Worm (Caenorhabditis elegans) whole organism, L2 larva: ENCODE results near the gene F52C12.6.

Experiments
- R02D3.7 ChIP-seq: fragments of 150-350 bp; optimal IDR thresholded peaks from 2 replicates; lab custom pipeline; 2014; ENCODE audit warnings: missing biosample characterization, missing genetic modification characterization
- Y55F3AM.14 ChIP-seq: fragments of 200-800 bp; sonication (Bioruptor generic); optimal IDR thresholded peaks from 2 replicates; lab custom pipeline; 2018; ENCODE audit warnings: mild to moderate bottlenecking, missing genetic modification characterization, missing compliant biosample characterization
- ZK546.5 ChIP-seq: sonication (generic microtip); optimal IDR thresholded peaks from 2 replicates; lab custom pipeline; 2017; ENCODE audit warnings: missing biosample characterization, missing genetic modification characterization
- alr-1 ChIP-seq: fragments of 150-350 bp; optimal IDR thresholded peaks from 2 replicates; lab custom pipeline; 2014; ENCODE audit warnings: missing biosample characterization, missing genetic modification characterization
- ama-1 ChIP-seq: fragments of 150-350 bp; optimal IDR thresholded peaks from 2 replicates; lab custom pipeline; 2018; ENCODE audit warnings: inconsistent platforms
- ceh-82 ChIP-seq: fragments of 150-350 bp; optimal IDR thresholded peaks from 2 replicates; lab custom pipeline; 2014; ENCODE audit warnings: missing biosample characterization, missing genetic modification characterization
- crh-2 ChIP-seq: sonication (generic microtip); optimal IDR thresholded peaks from 2 replicates; lab custom pipeline; 2017; ENCODE audit warnings: missing biosample characterization, missing genetic modification characterization
- dmd-4 ChIP-seq: sonication (generic microtip); optimal IDR thresholded peaks from 2 replicates; lab custom pipeline; 2017; ENCODE audit warnings: missing biosample characterization, missing genetic modification characterization
- elt-1 ChIP-seq: fragments of 150-350 bp; optimal IDR thresholded peaks from 2 replicates; lab custom pipeline; 2014; ENCODE audit warnings: missing biosample characterization, missing genetic modification characterization
- fos-1 ChIP-seq: fragments of 150-350 bp; optimal IDR thresholded peaks from 2 replicates; lab custom pipeline; 2014; ENCODE audit warnings: missing biosample characterization, missing genetic modification characterization
- lin-11 ChIP-seq: fragments of 150-350 bp; sonication (generic microtip); optimal IDR thresholded peaks from 2 replicates; lab custom pipeline; 2014; ENCODE audit warnings: missing biosample characterization, missing genetic modification characterization, inconsistent platforms, mixed read lengths
- lin-13 ChIP-seq: fragments of 150-350 bp; optimal IDR thresholded peaks from 2 replicates; lab custom pipeline; 2014; ENCODE audit warnings: missing biosample characterization, missing genetic modification reagents, missing genetic modification characterization
- lsy-2 ChIP-seq, 2 experiments: fragments of 150-350 bp in 1 of 2; sonication (generic microtip) in 1 of 2; optimal IDR thresholded peaks; 2 replicates each; lab custom pipeline; 2014 to 2017; ENCODE audit warnings: missing biosample characterization in 2 of 2, missing genetic modification characterization in 2 of 2
- mab-5 ChIP-seq: fragments of 150-350 bp; optimal IDR thresholded peaks from 2 replicates; lab custom pipeline; 2014; ENCODE audit warnings: missing biosample characterization, missing genetic modification characterization
- mdl-1 ChIP-seq, 2 experiments: fragments of 150-350 bp in 1 of 2; sonication (generic microtip) in 1 of 2; optimal IDR thresholded peaks; 2 replicates each; lab custom pipeline; 2017; ENCODE audit warnings: missing biosample characterization in 2 of 2, missing genetic modification characterization in 2 of 2
- nhr-11 ChIP-seq: fragments of 150-350 bp; optimal IDR thresholded peaks from 2 replicates; lab custom pipeline; 2014; ENCODE audit warnings: missing biosample characterization, missing genetic modification characterization
- nhr-12 ChIP-seq: fragments of 150-350 bp; optimal IDR thresholded peaks from 2 replicates; lab custom pipeline; 2014; ENCODE audit warnings: missing biosample characterization, missing genetic modification characterization
- nhr-129 ChIP-seq: fragments of 150-350 bp; optimal IDR thresholded peaks from 2 replicates; lab custom pipeline; 2014; ENCODE audit warnings: missing biosample characterization, missing genetic modification characterization
- nhr-21 ChIP-seq: fragments of 150-350 bp; optimal IDR thresholded peaks from 2 replicates; lab custom pipeline; 2014; ENCODE audit warnings: missing biosample characterization, missing genetic modification characterization
- nhr-23 ChIP-seq: fragments of 150-350 bp; optimal IDR thresholded peaks from 2 replicates; lab custom pipeline; 2014; ENCODE audit warnings: missing biosample characterization, missing genetic modification reagents, missing genetic modification characterization
- nhr-237 ChIP-seq: fragments of 150-350 bp; optimal IDR thresholded peaks from 2 replicates; lab custom pipeline; 2014; ENCODE audit warnings: missing biosample characterization, missing genetic modification characterization
- nhr-25 ChIP-seq: fragments of 150-350 bp; sonication (generic microtip); optimal IDR thresholded peaks from 3 replicates; lab custom pipeline; 2014; ENCODE audit warnings: missing biosample characterization, missing genetic modification characterization
- nhr-6 ChIP-seq: fragments of 150-350 bp; optimal IDR thresholded peaks from 2 replicates; lab custom pipeline; 2014; ENCODE audit warnings: missing biosample characterization, missing genetic modification characterization
- nhr-77 ChIP-seq: fragments of 150-350 bp; optimal IDR thresholded peaks from 2 replicates; lab custom pipeline; 2014; ENCODE audit warnings: missing biosample characterization, missing genetic modification characterization
- peb-1 ChIP-seq: fragments of 150-350 bp; optimal IDR thresholded peaks from 2 replicates; lab custom pipeline; 2014; ENCODE audit warnings: missing biosample characterization, missing genetic modification characterization
- skn-1 ChIP-seq: sonication (generic microtip); optimal IDR thresholded peaks from 2 replicates; lab custom pipeline; 2017; ENCODE audit warnings: missing biosample characterization, missing genetic modification characterization
- sma-3 ChIP-seq: sonication (generic microtip); optimal IDR thresholded peaks from 2 replicates; lab custom pipeline; 2016; ENCODE audit warnings: missing genetic modification reagents, missing genetic modification characterization, missing compliant biosample characterization
- sma-9 ChIP-seq, 2 experiments: fragments of 150-350 bp in 1 of 2; sonication (generic microtip) in 1 of 2; optimal IDR thresholded peaks; 2 replicates each; lab custom pipeline; 2014 to 2016; ENCODE audit warnings: missing genetic modification characterization in 2 of 2, mild to moderate bottlenecking in 1 of 2, missing biosample characterization in 1 of 2, missing compliant biosample characterization in 1 of 2, missing genetic modification reagents in 1 of 2, moderate library complexity in 1 of 2
- snpc-4 ChIP-seq: fragments of 150-350 bp; optimal IDR thresholded peaks from 2 replicates; lab custom pipeline; 2014; ENCODE audit warnings: missing biosample characterization, missing genetic modification characterization
- unc-55 ChIP-seq: fragments of 150-350 bp; sonication (generic microtip); optimal IDR thresholded peaks from 3 replicates; lab custom pipeline; 2014; ENCODE audit warnings: missing biosample characterization, missing genetic modification reagents, missing genetic modification characterization
- unc-62 ChIP-seq: fragments of 150-350 bp; optimal IDR thresholded peaks from 2 replicates; lab custom pipeline; 2014; ENCODE audit warnings: missing biosample characterization, missing genetic modification reagents, missing genetic modification characterization
- ztf-4 ChIP-seq: fragments of 150-350 bp; optimal IDR thresholded peaks from 2 replicates; lab custom pipeline; 2014; ENCODE audit warnings: missing biosample characterization, missing genetic modification characterization

The F52C12.6 gene

DNA sequence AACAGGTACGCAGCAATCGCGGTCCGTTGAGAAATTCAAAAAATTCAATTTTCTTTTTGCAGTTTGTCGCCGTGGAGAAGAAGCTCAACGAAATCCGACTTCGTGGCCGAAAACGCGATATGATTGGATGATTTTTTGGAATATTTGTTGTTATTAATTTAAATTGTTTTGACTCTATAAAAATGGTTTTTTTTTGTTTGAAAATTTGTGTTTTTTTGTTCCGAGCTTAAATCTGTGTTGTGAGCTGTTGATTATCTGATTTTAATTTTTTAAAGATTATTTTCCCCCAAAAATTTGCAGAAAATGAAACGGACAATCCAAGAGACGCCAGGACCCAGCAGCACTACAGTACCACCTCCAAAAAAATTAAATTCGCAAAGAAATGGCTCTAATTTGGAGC lies 3.0 kb downstream of the F52C12.6 start, which contains the start of gene tdpo-1:
Gene tdpo-1, plus strand, starts transcription at position 301 of the 400 bp plus-strand sequence.
- TF ChIP-seq crh-2 (tag; lab: Kevin White, UChicago) (no peak), nhr-21 (no peak), lin-13 (GFP tag; lab: Kevin White, UChicago) (no peak), ZK546.5 (tag; lab: Kevin White, UChicago) (no peak), lsy-2 (tag; optimal IDR thresholded peaks at IDR 0.05; lab: Kevin White, UChicago) (no peak)

DNA sequence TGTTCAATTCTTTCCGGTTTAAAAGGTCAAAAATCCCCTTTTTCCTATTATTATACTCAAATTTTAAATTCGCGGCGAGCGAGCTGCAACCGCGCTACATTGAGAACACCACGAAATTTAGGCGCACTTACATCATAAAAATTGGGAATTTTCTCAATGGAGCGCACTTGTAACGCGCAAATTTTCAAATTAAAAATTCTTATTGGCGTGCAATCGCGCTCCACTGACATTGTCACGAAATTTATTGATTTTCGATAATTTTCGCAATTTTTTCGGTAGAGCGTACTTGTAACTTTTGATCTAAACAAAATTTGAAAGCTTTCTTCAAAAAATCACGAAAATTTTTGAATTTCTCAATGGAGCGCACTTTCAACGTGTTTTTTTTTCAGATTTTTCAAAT lies 6.7 kb downstream of the F52C12.6 start, which contains the start of gene ulp-3:
Gene ulp-3, plus strand, starts transcription at position 388 of the 400 bp plus-strand sequence.
- TF ChIP-seq ZK546.5 (tag; lab: Kevin White, UChicago) (no peak), R02D3.7 (tag; lab: Kevin White, UChicago) (no peak), sma-9 (GFP tag; optimal IDR thresholded peaks at IDR 0.05; lab: Kevin White, UChicago) (no peak), sma-9 (tag; optimal IDR thresholded peaks at IDR 0.05; lab: Kevin White, UChicago) (no peak), lin-13 (GFP tag; lab: Kevin White, UChicago) (no peak), nhr-23 (tag; lab: Kevin White, UChicago) (no peak), mdl-1 (tag; optimal IDR thresholded peaks at IDR 0.05; lab: Kevin White, UChicago) (no peak), ama-1 (lab: Kevin White, UChicago) (no peak), alr-1 (tag; lab: Kevin White, UChicago) (no peak), dmd-4 (no peak), ztf-4 (tag; lab: Kevin White, UChicago) (no peak), crh-2 (tag; lab: Kevin White, UChicago) (no peak), unc-55 (GFP tag; lab: Kevin White, UChicago) (no peak), nhr-25 (tag; lab: Kevin White, UChicago) (no peak), fos-1 (no peak), nhr-6 (no peak), skn-1 (tag; lab: Kevin White, UChicago) (no peak)

DNA sequence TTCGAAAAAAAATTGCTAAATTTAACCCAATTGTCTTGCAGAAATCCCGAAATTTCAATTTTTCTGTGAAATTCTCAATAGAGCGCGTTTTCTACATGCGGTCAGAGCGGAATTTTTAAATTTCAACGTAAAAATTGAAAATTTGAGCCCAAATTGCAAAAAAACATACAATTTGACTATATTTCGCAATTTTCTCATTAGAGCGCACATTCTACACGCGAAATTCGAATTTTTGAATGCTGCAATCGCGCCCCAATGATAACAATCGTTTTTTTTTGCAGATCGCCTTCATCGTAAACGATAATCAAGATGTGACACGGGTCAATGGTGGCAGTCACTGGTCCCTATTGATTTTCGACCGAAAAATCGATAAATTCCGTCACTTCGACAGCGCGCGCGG lies 7.5 kb downstream of the F52C12.6 start:
- TF ChIP-seq unc-55 (GFP tag; lab: Kevin White, UChicago) (no peak), alr-1 (tag; lab: Kevin White, UChicago) (no peak), ZK546.5 (tag; lab: Kevin White, UChicago) (no peak), lin-11 (tag; lab: Kevin White, UChicago) (no peak), nhr-21 (no peak), mab-5 (tag; lab: Kevin White, UChicago) (no peak)

DNA sequence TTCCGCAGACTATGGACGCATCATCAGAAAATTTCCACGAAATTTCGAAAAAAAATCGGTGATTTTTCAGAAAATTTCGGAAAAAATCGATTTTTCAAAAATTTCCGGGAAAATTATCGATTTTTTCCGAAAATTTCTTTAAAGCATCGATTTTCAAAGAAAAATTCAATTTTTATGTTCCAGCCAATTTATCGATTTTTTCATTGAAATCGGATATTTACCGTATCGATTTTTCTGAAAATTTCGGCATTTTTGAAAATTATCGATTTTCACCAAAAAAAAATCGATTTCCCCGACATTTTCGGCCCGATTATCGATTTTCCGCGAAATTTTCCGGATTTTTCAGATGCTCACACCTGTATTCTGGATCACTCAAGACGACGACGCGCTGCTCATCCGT lies 8.6 kb downstream of the F52C12.6 start, which contains the start of gene Y48A5A.1:
Gene Y48A5A.1, plus strand, starts transcription at position 347 of the 400 bp plus-strand sequence.
- TF ChIP-seq R02D3.7 (tag; lab: Kevin White, UChicago) = no peak
- no peak for TF ChIP-seq skn-1 (tag; lab: Kevin White, UChicago)
- no peak for TF ChIP-seq lin-13 (GFP tag; lab: Kevin White, UChicago)
- TF ChIP-seq unc-62 (GFP tag; lab: Kevin White, UChicago) = no peak
- no peak for TF ChIP-seq nhr-21
- no peak for TF ChIP-seq Y55F3AM.14

DNA sequence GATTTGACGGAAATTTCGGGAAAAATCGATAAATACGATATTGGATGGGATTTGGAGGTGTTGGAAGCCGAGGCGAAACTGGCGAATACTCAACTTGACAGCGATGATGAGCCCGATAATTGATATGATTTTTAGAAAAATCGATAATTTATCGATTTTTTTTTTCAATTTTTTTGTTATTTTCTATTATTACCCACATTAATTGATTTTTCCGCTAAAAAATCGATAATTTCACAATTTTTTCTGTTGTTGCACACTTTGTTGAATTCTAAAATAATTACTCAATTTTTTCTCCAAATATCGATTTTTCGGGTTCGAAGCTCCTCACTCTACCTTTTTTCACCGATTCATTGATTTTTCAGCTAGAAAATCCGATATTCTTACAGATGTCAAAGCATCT lies 12.8 kb downstream of the F52C12.6 start, which contains the start of gene Y48A5A.3:
Gene Y48A5A.3, plus strand, starts transcription at position 385 of the 400 bp plus-strand sequence.
- TF ChIP-seq sma-3 (GFP tag; lab: Kevin White, UChicago) = no peak
- TF ChIP-seq peb-1 (tag; lab: Kevin White, UChicago) = no peak
- no peak for TF ChIP-seq elt-1 (tag; lab: Kevin White, UChicago)
- TF ChIP-seq alr-1 (tag; lab: Kevin White, UChicago) = no peak
- no peak for TF ChIP-seq nhr-11
- no peak for TF ChIP-seq fos-1
- no peak for TF ChIP-seq snpc-4 (tag; lab: Kevin White, UChicago)
- no peak for TF ChIP-seq lin-11 (tag; lab: Kevin White, UChicago)
- no peak for TF ChIP-seq dmd-4

DNA sequence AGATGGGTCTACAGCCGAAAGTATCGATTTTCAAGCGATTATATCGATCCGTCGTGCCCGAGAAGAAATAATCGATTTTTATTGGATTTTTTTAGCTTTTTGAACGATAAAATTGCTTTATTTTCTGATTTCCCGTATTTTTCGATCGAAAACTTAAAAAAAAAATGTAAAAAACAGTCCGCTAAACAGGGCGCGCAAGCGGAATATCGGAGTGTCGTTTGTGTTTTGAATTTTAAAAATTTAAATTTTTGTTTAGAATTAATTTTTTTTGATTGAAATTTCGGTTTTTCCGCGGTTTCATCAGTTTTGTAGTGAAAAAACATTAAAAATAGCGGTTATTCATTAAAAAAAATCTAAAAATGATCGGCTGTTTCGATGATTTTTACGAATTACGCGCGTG lies 13.6 kb downstream of the F52C12.6 start:
- TF ChIP-seq peb-1 (tag; lab: Kevin White, UChicago) = no peak

DNA sequence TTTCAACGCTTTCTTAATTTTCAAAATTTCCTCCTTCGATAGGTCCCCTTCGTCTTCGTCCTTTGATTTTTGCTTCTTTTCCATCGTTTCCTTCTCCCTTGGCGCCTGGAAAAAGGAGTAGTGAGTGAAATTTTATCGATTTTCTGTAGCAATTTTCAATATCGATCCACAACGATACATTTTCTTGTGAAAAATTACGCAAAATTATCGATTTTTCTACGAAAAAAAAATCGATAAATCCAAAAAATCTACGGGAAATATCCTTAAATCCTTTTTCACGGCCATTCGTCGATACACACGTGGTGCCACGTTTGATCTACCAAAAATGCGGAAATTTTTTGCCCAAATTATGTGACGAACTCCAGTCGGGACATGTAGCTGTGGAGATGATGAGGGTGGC lies 14.6 kb downstream of the F52C12.6 start:
- TF ChIP-seq ztf-4 (tag; lab: Kevin White, UChicago) (no peak), dmd-4 (no peak), alr-1 (tag; lab: Kevin White, UChicago) (no peak), nhr-237 (tag; lab: Kevin White, UChicago) (no peak), nhr-11 (no peak), nhr-77 (tag; lab: Kevin White, UChicago) (no peak), nhr-12 (tag; lab: Kevin White, UChicago) (no peak), ceh-82 (tag; lab: Kevin White, UChicago) (no peak), Y55F3AM.14 (no peak), peb-1 (tag; lab: Kevin White, UChicago) (no peak), nhr-129 (tag; lab: Kevin White, UChicago) (no peak), nhr-23 (tag; lab: Kevin White, UChicago) (no peak)
- TF ChIP-seq, all 48 proteins: peak for 0
